Fruit fly (Drosophila melanogaster) whole organism, embryonic: ENCODE data around the gene CG1161.

ENCODE experiments used
- Ada2b ChIP-seq: fragments of 200-800 bp; sonication (Bioruptor generic); IDR thresholded peaks from 2 replicates; pipeline ENCODE4 v1.3.6; 2022; ENCODE audit warnings: missing biosample characterization, missing genetic modification characterization
- Awh ChIP-seq: fragments of 200-800 bp; sonication (Bioruptor generic); IDR thresholded peaks from 2 replicates; pipeline ENCODE4, ENCODE4 v1.3.6; 2022; ENCODE audit warnings: missing biosample characterization, missing genetic modification characterization
- CG10321 ChIP-seq: fragments of 200-800 bp; sonication (Bioruptor generic); IDR thresholded peaks from 2 replicates; pipeline ENCODE4 v1.3.6; 2022; ENCODE audit warnings: missing biosample characterization, missing genetic modification characterization
- CG11696 ChIP-seq: fragments of 200-800 bp; sonication (Bioruptor generic); IDR thresholded peaks from 2 replicates; pipeline ENCODE4 v1.3.6; 2022; ENCODE audit warnings: missing biosample characterization, missing genetic modification characterization
- CG12071 ChIP-seq: fragments of 200-800 bp; sonication (Bioruptor generic); optimal IDR thresholded peaks from 3 replicates; lab custom pipeline; 2018; ENCODE audit warnings: missing biosample characterization, mild to moderate bottlenecking, missing genetic modification characterization
- CG12769 ChIP-seq: fragments of 200-800 bp; sonication (Bioruptor generic); optimal IDR thresholded peaks from 2 replicates; lab custom pipeline; 2019; ENCODE audit warnings: missing biosample characterization, mild to moderate bottlenecking, missing genetic modification characterization, moderate library complexity
- CG14710 ChIP-seq: fragments of 200-800 bp; sonication (Bioruptor generic); optimal IDR thresholded peaks from 3 replicates; lab custom pipeline; 2019; ENCODE audit warnings: missing biosample characterization, mild to moderate bottlenecking, missing genetic modification characterization, moderate library complexity
- CG14965 ChIP-seq: fragments of 200-800 bp; sonication (Bioruptor generic); optimal IDR thresholded peaks from 2 replicates; lab custom pipeline; 2016; ENCODE audit warnings: missing biosample characterization, missing genetic modification characterization, borderline replicate concordance
- CG15696 ChIP-seq: fragments of 200-800 bp; sonication (Bioruptor generic); optimal IDR thresholded peaks from 2 replicates; lab custom pipeline; 2019; ENCODE audit warnings: missing biosample characterization, mild to moderate bottlenecking, missing genetic modification characterization, moderate library complexity
- CG17802 ChIP-seq: fragments of 200-800 bp; sonication (Bioruptor generic); optimal IDR thresholded peaks from 2 replicates; lab custom pipeline; 2018; ENCODE audit warnings: missing biosample characterization, mild to moderate bottlenecking, missing genetic modification characterization, moderate library complexity
- CG2129 ChIP-seq: fragments of 200-800 bp; sonication (Bioruptor generic); IDR thresholded peaks from 2 replicates; pipeline ENCODE4 v1.3.6; 2022; ENCODE audit warnings: missing biosample characterization, missing genetic modification characterization; ENCODE audit not compliant: partially characterized antibody
- CG33557 ChIP-seq: fragments of 200-800 bp; sonication (Bioruptor generic); optimal IDR thresholded peaks from 2 replicates; lab custom pipeline; 2019; ENCODE audit warnings: missing biosample characterization, mild to moderate bottlenecking, missing genetic modification characterization, moderate library complexity
- CG4404 ChIP-seq: fragments of 200-800 bp; sonication (Bioruptor generic); IDR thresholded peaks from 2 replicates; pipeline ENCODE4 v1.3.6; 2022; ENCODE audit warnings: missing biosample characterization, missing genetic modification characterization
- CG6272 ChIP-seq: fragments of 200-800 bp; sonication (Bioruptor generic); IDR thresholded peaks from 2 replicates; pipeline ENCODE4 v1.3.6; 2022; ENCODE audit warnings: missing biosample characterization, missing genetic modification characterization
- CG8388 ChIP-seq: fragments of 200-800 bp; sonication (Bioruptor generic); optimal IDR thresholded peaks from 2 replicates; lab custom pipeline; 2019; ENCODE audit warnings: missing biosample characterization, mild to moderate bottlenecking, missing genetic modification characterization, moderate library complexity
- Deaf1 ChIP-seq: fragments of 200-800 bp; optimal IDR thresholded peaks from 3 replicates; lab custom pipeline; 2019; ENCODE audit warnings: missing biosample characterization, mild to moderate bottlenecking, missing genetic modification characterization, moderate library complexity
- Dek ChIP-seq: fragments of 200-800 bp; sonication (Bioruptor generic); optimal IDR thresholded peaks from 3 replicates; lab custom pipeline; 2019; ENCODE audit warnings: missing biosample characterization, mild to moderate bottlenecking, missing genetic modification characterization, moderate library complexity
- Dll ChIP-seq: fragments of 200-800 bp; sonication (Bioruptor generic); IDR thresholded peaks from 4 replicates; pipeline ENCODE4 v1.3.6; 2022; ENCODE audit warnings: missing biosample characterization, missing genetic modification characterization; ENCODE audit not compliant: partially characterized antibody
- E2f1 ChIP-seq: fragments of 200-800 bp; sonication (Bioruptor generic); IDR thresholded peaks from 2 replicates; pipeline ENCODE4 v1.3.6; 2022; ENCODE audit warnings: missing biosample characterization, missing genetic modification characterization
- Ets65A ChIP-seq: fragments of 200-800 bp; sonication (Bioruptor generic); peaks from one replicate; lab custom pipeline; 2016; ENCODE audit warnings: missing biosample characterization, missing genetic modification characterization
- Ets97D ChIP-seq: fragments of 200-800 bp; sonication (Bioruptor generic); optimal IDR thresholded peaks from 3 replicates; lab custom pipeline; 2016; ENCODE audit warnings: missing biosample characterization, missing genetic modification characterization
- HmgD ChIP-seq: fragments of 200-800 bp; sonication (Bioruptor generic); optimal IDR thresholded peaks from 3 replicates; lab custom pipeline; 2016; ENCODE audit warnings: missing biosample characterization, missing genetic modification characterization
- HmgZ ChIP-seq: fragments of 200-800 bp; sonication (Bioruptor generic); optimal IDR thresholded peaks from 2 replicates; lab custom pipeline; 2018; ENCODE audit warnings: missing biosample characterization, mild to moderate bottlenecking, missing genetic modification characterization
- Jarid2 ChIP-seq: fragments of 200-800 bp; sonication (Bioruptor generic); optimal IDR thresholded peaks from 3 replicates; lab custom pipeline; 2017; ENCODE audit warnings: mild to moderate bottlenecking, missing biosample characterization, missing genetic modification reagents, missing genetic modification characterization
- MBD-R2 ChIP-seq: fragments of 200-800 bp; sonication (Bioruptor generic); IDR thresholded peaks from 2 replicates; pipeline ENCODE4 v1.3.6; 2022; ENCODE audit warnings: missing biosample characterization, missing genetic modification characterization
- Mes4 ChIP-seq: fragments of 200-800 bp; sonication (Bioruptor generic); optimal IDR thresholded peaks from 2 replicates; lab custom pipeline; 2016; ENCODE audit warnings: missing biosample characterization, missing genetic modification characterization
- Myb ChIP-seq: fragments of 200-800 bp; sonication (Bioruptor generic); optimal IDR thresholded peaks from 2 replicates; lab custom pipeline; 2016; ENCODE audit warnings: missing biosample characterization, missing genetic modification characterization
- Pdp1 ChIP-seq, 2 experiments: fragments of 200-800 bp; sonication (Bioruptor generic); optimal IDR thresholded peaks; 3 replicates each; lab custom pipeline; 2016; ENCODE audit warnings: missing biosample characterization in 2 of 2, missing genetic modification characterization in 2 of 2, mild to moderate bottlenecking in 1 of 2, moderate library complexity in 1 of 2
- Spps ChIP-seq: fragments of 200-800 bp; sonication (Bioruptor generic); optimal IDR thresholded peaks from 2 replicates; lab custom pipeline; 2018; ENCODE audit warnings: missing biosample characterization, mild to moderate bottlenecking, missing genetic modification characterization
- Taf1 ChIP-seq: fragments of 200-800 bp; sonication (Bioruptor generic); IDR thresholded peaks from 2 replicates; pipeline ENCODE4 v1.3.6; 2022; ENCODE audit warnings: missing biosample characterization, missing genetic modification characterization
- amos ChIP-seq: fragments of 200-800 bp; sonication (Bioruptor generic); IDR thresholded peaks from 2 replicates; pipeline ENCODE4 v1.3.6; 2022; ENCODE audit warnings: missing biosample characterization, missing genetic modification characterization; ENCODE audit not compliant: partially characterized antibody
- bbx ChIP-seq: fragments of 200-800 bp; sonication (Bioruptor generic); IDR thresholded peaks from 2 replicates; pipeline ENCODE4 v1.3.6; 2022; ENCODE audit warnings: missing biosample characterization, missing genetic modification characterization; ENCODE audit not compliant: partially characterized antibody
- ci ChIP-seq: fragments of 200-800 bp; sonication (Bioruptor generic); IDR thresholded peaks from 3 replicates; pipeline ENCODE4 v1.3.6; 2022; ENCODE audit warnings: missing biosample characterization, missing genetic modification characterization
- croc ChIP-seq: fragments of 200-800 bp; sonication (Bioruptor generic); conservative IDR thresholded peaks from 3 replicates; pipeline ENCODE4 v1.3.6; 2022; ENCODE audit warnings: missing biosample characterization, missing genetic modification characterization
- dmrt11E ChIP-seq: fragments of 200-800 bp; sonication (Bioruptor generic); optimal IDR thresholded peaks from 3 replicates; lab custom pipeline; 2018; ENCODE audit warnings: missing biosample characterization, mild to moderate bottlenecking, missing genetic modification characterization, moderate library complexity
- ems ChIP-seq: fragments of 200-800 bp; sonication (Bioruptor generic); optimal IDR thresholded peaks from 3 replicates; lab custom pipeline; 2016; ENCODE audit warnings: missing biosample characterization, missing genetic modification characterization
- esg ChIP-seq: fragments of 200-800 bp; sonication (Bioruptor generic); conservative IDR thresholded peaks from 2 replicates; pipeline ENCODE4 v1.3.6; 2022; ENCODE audit warnings: missing biosample characterization, missing genetic modification characterization
- fd64A ChIP-seq: fragments of 200-800 bp; sonication (Bioruptor generic); optimal IDR thresholded peaks from 3 replicates; lab custom pipeline; 2018; ENCODE audit warnings: missing biosample characterization, mild to moderate bottlenecking, missing genetic modification characterization
- gro ChIP-seq: fragments of 200-800 bp; sonication (Bioruptor generic); optimal IDR thresholded peaks from 2 replicates; lab custom pipeline; 2016; ENCODE audit warnings: missing biosample characterization, missing genetic modification characterization
- oc ChIP-seq: fragments of 200-800 bp; sonication (Bioruptor generic); optimal IDR thresholded peaks from 2 replicates; lab custom pipeline; 2018; ENCODE audit warnings: missing biosample characterization, mild to moderate bottlenecking, missing genetic modification characterization, moderate library complexity
- otp ChIP-seq: fragments of 200-800 bp; sonication (Bioruptor generic); IDR thresholded peaks from 3 replicates; pipeline ENCODE4, ENCODE4 v1.3.6; 2022; ENCODE audit warnings: missing biosample characterization, missing genetic modification characterization
- pnt ChIP-seq: fragments of 200-800 bp; sonication (Bioruptor generic); optimal IDR thresholded peaks from 3 replicates; lab custom pipeline; 2016; ENCODE audit warnings: missing biosample characterization, missing genetic modification characterization
- pros ChIP-seq: fragments of 200-800 bp; sonication (Bioruptor generic); optimal IDR thresholded peaks from 3 replicates; lab custom pipeline; 2019; ENCODE audit warnings: missing biosample characterization, mild to moderate bottlenecking, missing genetic modification characterization, moderate library complexity
- ranshi ChIP-seq: fragments of 200-800 bp; sonication (Bioruptor generic); IDR thresholded peaks from 2 replicates; pipeline ENCODE4 v1.3.6; 2022; ENCODE audit warnings: missing biosample characterization, missing genetic modification characterization
- rib ChIP-seq: fragments of 200-800 bp; sonication (Bioruptor generic); IDR thresholded peaks from 2 replicates; pipeline ENCODE4 v1.3.6; 2022; ENCODE audit warnings: missing biosample characterization, missing genetic modification characterization
- sd ChIP-seq: fragments of 200-800 bp; sonication (Bioruptor generic); optimal IDR thresholded peaks from 3 replicates; lab custom pipeline; 2018; ENCODE audit warnings: missing biosample characterization, mild to moderate bottlenecking, missing genetic modification characterization, moderate library complexity
- sens ChIP-seq: fragments of 200-800 bp; sonication (Bioruptor generic); peaks from one replicate; lab custom pipeline; 2016; ENCODE audit warnings: missing biosample characterization, missing genetic modification characterization
- sob ChIP-seq: fragments of 200-800 bp; sonication (Bioruptor generic); IDR thresholded peaks from 2 replicates; pipeline ENCODE4 v1.3.6; 2022; ENCODE audit warnings: missing biosample characterization, missing genetic modification characterization
- sr ChIP-seq: fragments of 200-800 bp; sonication (Bioruptor generic); IDR thresholded peaks from 3 replicates; pipeline ENCODE4 v1.3.6; 2022; ENCODE audit warnings: missing biosample characterization, missing genetic modification characterization
- tx ChIP-seq: fragments of 200-800 bp; sonication (Bioruptor generic); optimal IDR thresholded peaks from 2 replicates; lab custom pipeline; 2016; ENCODE audit warnings: missing biosample characterization, missing genetic modification characterization

The CG1161 gene

dm6 chr3R:5392621-5393020 is 37.7 kb downstream of the CG1161 start, which contains the start of gene kkv (continued):
- TF ChIP-seq Jarid2 (GFP tag; lab: Kevin White, UChicago) (peak; percentile 56), dmrt11E (tag; lab: Kevin White, UChicago) (no peak), amos (0 out of 2 replicates have a peak, but pooled peaks have one; percentile 18), E2f1 (GFP tag; lab: Robert Waterston, UW) (no peak), ci (GFP tag; lab: Robert Waterston, UW) (peak; percentile 26; the same call in 1 of the 3 replicates), sd (tag; lab: Kevin White, UChicago) (peak; percentile 45), pros (GFP tag; lab: Kevin White, UChicago) (peak; percentile 95), Deaf1 (peak; percentile 52), CG12071 (GFP tag; lab: Kevin White, UChicago) (no peak), rib (GFP tag; lab: Robert Waterston, UW) (peak; percentile 41; the same call in 1 of the 2 replicates), Dek (no peak), CG8388 (GFP tag; lab: Kevin White, UChicago) (no peak), CG4404 (GFP tag; lab: Robert Waterston, UW) (no peak), sob (GFP tag; lab: Robert Waterston, UW) (peak; percentile 25; the same call in 1 of the 2 replicates), Dll (GFP tag; lab: Robert Waterston, UW) (no peak), bbx (GFP tag; lab: Robert Waterston, UW) (peak; percentile 44), pnt (GFP tag; lab: Kevin White, UChicago) (no peak), Ada2b (GFP tag; lab: Robert Waterston, UW) (no peak), Awh (GFP tag; lab: Robert Waterston, UW) (no peak), CG10321 (no peak), CG12769 (tag; lab: Kevin White, UChicago) (peak; percentile 43), fd64A (no peak), HmgZ (tag; lab: Kevin White, UChicago) (no peak), oc (tag; lab: Kevin White, UChicago) (peak; percentile 37), CG15696 (tag; lab: Kevin White, UChicago) (no peak), HmgD (no peak), otp (0 out of 3 replicates have a peak, but pooled peaks have one; percentile 9), Ets65A (GFP tag; lab: Kevin White, UChicago) (peak; percentile 17)

- no peak for TF ChIP-seq gro
- TF ChIP-seq Jarid2 (GFP tag; lab: Kevin White, UChicago): no peak
- no peak for TF ChIP-seq ems (GFP tag; lab: Kevin White, UChicago)
- no peak for TF ChIP-seq ranshi
- no peak for TF ChIP-seq tx
- peak; percentile 58 for TF ChIP-seq Myb (GFP tag; lab: Kevin White, UChicago)
- TF ChIP-seq Pdp1 (GFP tag; optimal IDR thresholded peaks at IDR 0.05; lab: Kevin White, UChicago): peak in 1 of 2 experiments; percentile 42
- no peak for TF ChIP-seq CG6272 (GFP tag; lab: Robert Waterston, UW)
- TF ChIP-seq MBD-R2 (GFP tag; lab: Robert Waterston, UW): peak; percentile 59
- no peak for TF ChIP-seq CG14965
- peak; percentile 63 for TF ChIP-seq CG14710 (tag; lab: Kevin White, UChicago)
- peak; percentile 93 for TF ChIP-seq Ets97D (GFP tag; lab: Kevin White, UChicago)
- TF ChIP-seq sens (GFP tag; lab: Kevin White, UChicago): peak; percentile 28
- TF ChIP-seq Taf1: no peak
- no peak for TF ChIP-seq esg
- TF ChIP-seq Spps (tag; lab: Kevin White, UChicago): no peak
- no peak for TF ChIP-seq otp
- peak; percentile 37; the same call in 1 of the 2 replicates for TF ChIP-seq CG2129 (GFP tag; lab: Robert Waterston, UW)
- TF ChIP-seq croc: no peak
- TF ChIP-seq CG11696 (GFP tag; lab: Robert Waterston, UW): no peak
- TF ChIP-seq sr (GFP tag; lab: Robert Waterston, UW): no peak
- no peak for TF ChIP-seq Mes4 (GFP tag; lab: Kevin White, UChicago)
- no peak for TF ChIP-seq CG33557 (GFP tag; lab: Kevin White, UChicago)
- TF ChIP-seq CG17802 (tag; lab: Kevin White, UChicago): no peak
These were observed 39.0 kb downstream of the CG1161 start, which contains the start of gene CG1172 for dm6 chr3R:5393742-5394391. Gene CG1172, plus strand, starts transcription at chr3R:5393922.
